Worm (Caenorhabditis elegans) whole organism, L4 larva: Measurements from ENCODE around the gene picd-1.

ENCODE experiments used
- F10B5.3 ChIP-seq: sonication (generic microtip); optimal IDR thresholded peaks from 2 replicates; lab custom pipeline; 2016; ENCODE audit warnings: mild to moderate bottlenecking, missing genetic modification characterization, missing compliant biosample characterization
- F37D6.2 ChIP-seq: sonication (generic microtip); optimal IDR thresholded peaks from 2 replicates; lab custom pipeline; 2016; ENCODE audit warnings: mild to moderate bottlenecking, missing genetic modification characterization, missing compliant biosample characterization
- F44E2.7 ChIP-seq: fragments of 200-800 bp; sonication (Bioruptor generic); IDR thresholded peaks from 2 replicates; pipeline ENCODE4 v2.1.2; 2022; ENCODE audit warnings: missing genetic modification characterization, missing compliant biosample characterization
- R02D3.7 ChIP-seq: fragments of 150-350 bp; sonication (generic microtip); optimal IDR thresholded peaks from 3 replicates; lab custom pipeline; 2014; ENCODE audit warnings: missing biosample characterization, missing genetic modification characterization
- T26A8.4 ChIP-seq: fragments of 200-800 bp; sonication (Bioruptor generic); IDR thresholded peaks from 2 replicates; pipeline ENCODE4 v1.3.6; 2022; ENCODE audit warnings: missing genetic modification characterization, missing compliant biosample characterization
- Y48G9A.11 ChIP-seq: fragments of 200-800 bp; sonication (Bioruptor generic); IDR thresholded peaks from 2 replicates; pipeline ENCODE4 v1.3.6; 2022; ENCODE audit warnings: missing genetic modification reagents, missing genetic modification characterization, missing compliant biosample characterization
- ZK337.2 ChIP-seq: fragments of 200-800 bp; sonication (Bioruptor generic); IDR thresholded peaks from 2 replicates; pipeline ENCODE4 v1.3.6; 2022; ENCODE audit warnings: missing genetic modification reagents, missing genetic modification characterization, missing compliant biosample characterization
- aha-1 ChIP-seq: fragments of 150-350 bp; peaks from one replicate; lab custom pipeline; 2014; ENCODE audit warnings: missing biosample characterization, missing genetic modification characterization
- ama-1 ChIP-seq: fragments of 150-350 bp; optimal IDR thresholded peaks from 2 replicates; lab custom pipeline; 2014; ENCODE audit warnings: inconsistent platforms, mixed read lengths
- ceh-20 ChIP-seq: fragments of 200-800 bp; sonication (Bioruptor generic); IDR thresholded peaks from 2 replicates; pipeline ENCODE4 v1.3.6; 2022; ENCODE audit warnings: missing genetic modification reagents, missing genetic modification characterization, missing compliant biosample characterization
- ceh-28 ChIP-seq: fragments of 150-350 bp; optimal IDR thresholded peaks from 2 replicates; lab custom pipeline; 2014; ENCODE audit warnings: missing biosample characterization, missing genetic modification reagents, missing genetic modification characterization
- ceh-44 ChIP-seq: fragments of 200-800 bp; sonication (Bioruptor generic); IDR thresholded peaks from 2 replicates; pipeline ENCODE4 v1.3.6; 2022; ENCODE audit warnings: missing genetic modification reagents, missing genetic modification characterization, missing compliant biosample characterization
- ces-1 ChIP-seq: fragments of 150-350 bp; sonication (generic microtip); optimal IDR thresholded peaks from 4 replicates; lab custom pipeline; 2014; ENCODE audit warnings: missing biosample characterization, missing genetic modification reagents, missing genetic modification characterization
- cey-2 ChIP-seq: sonication (generic microtip); optimal IDR thresholded peaks from 3 replicates; lab custom pipeline; 2017; ENCODE audit warnings: missing genetic modification characterization, mild to moderate bottlenecking, missing compliant biosample characterization, antibody characterized with exemption, borderline replicate concordance; ENCODE audit not compliant: insufficient read depth
- daf-12 ChIP-seq: fragments of 150-350 bp; optimal IDR thresholded peaks from 2 replicates; lab custom pipeline; 2014; ENCODE audit warnings: missing biosample characterization, missing genetic modification reagents, missing genetic modification characterization
- daf-16 ChIP-seq, 3 experiments: sonication (generic microtip); optimal IDR thresholded peaks; 2 replicates each; lab custom pipeline; 2016 to 2017; ENCODE audit warnings: missing genetic modification characterization in 3 of 3, missing genetic modification reagents in 3 of 3, mild to moderate bottlenecking in 2 of 3, missing compliant biosample characterization in 2 of 3, missing biosample characterization in 1 of 3, moderate library complexity in 1 of 3
- daf-19 ChIP-seq: fragments of 200-800 bp; sonication (Bioruptor generic); conservative IDR thresholded peaks from 2 replicates; pipeline ENCODE4 v1.3.6; 2022; ENCODE audit warnings: missing genetic modification characterization, missing compliant biosample characterization
- daf-8 ChIP-seq: fragments of 200-800 bp; sonication (Bioruptor generic); IDR thresholded peaks from 2 replicates; pipeline ENCODE4 v1.3.6; 2022; ENCODE audit warnings: missing genetic modification characterization, missing compliant biosample characterization
- dmd-6 ChIP-seq: fragments of 200-800 bp; sonication (Bioruptor generic); IDR thresholded peaks from 2 replicates; pipeline ENCODE4 v1.3.6; 2022; ENCODE audit warnings: missing genetic modification reagents, missing genetic modification characterization, missing compliant biosample characterization
- dmd-8 ChIP-seq: fragments of 200-800 bp; sonication (Bioruptor generic); IDR thresholded peaks from 2 replicates; pipeline ENCODE4 v1.3.6; 2022; ENCODE audit warnings: missing genetic modification characterization, missing compliant biosample characterization
- dmd-9 ChIP-seq: fragments of 200-800 bp; sonication (Bioruptor generic); IDR thresholded peaks from 2 replicates; pipeline ENCODE4 v1.3.6; 2022; ENCODE audit warnings: missing genetic modification reagents, missing genetic modification characterization, missing compliant biosample characterization
- dpl-1 ChIP-seq: fragments of 150-350 bp; optimal IDR thresholded peaks from 2 replicates; lab custom pipeline; 2014; ENCODE audit warnings: missing biosample characterization, missing genetic modification reagents, missing genetic modification characterization
- dve-1 ChIP-seq: sonication (generic microtip); optimal IDR thresholded peaks from 2 replicates; lab custom pipeline; 2017; ENCODE audit warnings: antibody characterized with exemption, mild to moderate bottlenecking, missing genetic modification characterization, missing compliant biosample characterization; ENCODE audit not compliant: insufficient read depth
- egl-43 ChIP-seq: fragments of 200-800 bp; sonication (Bioruptor generic); IDR thresholded peaks from 2 replicates; pipeline ENCODE4 v1.3.6; 2022; ENCODE audit warnings: missing genetic modification reagents, missing genetic modification characterization, missing compliant biosample characterization
- fkh-10 ChIP-seq: fragments of 150-350 bp; optimal IDR thresholded peaks from 2 replicates; lab custom pipeline; 2014; ENCODE audit warnings: missing biosample characterization, missing genetic modification reagents, missing genetic modification characterization
- hif-1 ChIP-seq, 2 experiments: sonication (generic microtip); optimal IDR thresholded peaks; 2 replicates each; lab custom pipeline; 2016 to 2017; ENCODE audit warnings: missing compliant biosample characterization in 2 of 2, missing genetic modification characterization in 2 of 2, missing genetic modification reagents in 2 of 2, missing genotype in 2 of 2, mild to moderate bottlenecking in 1 of 2
- hlh-11 ChIP-seq: fragments of 200-800 bp; sonication (Bioruptor generic); optimal IDR thresholded peaks from 2 replicates; lab custom pipeline; 2018; ENCODE audit warnings: mild to moderate bottlenecking, missing genetic modification characterization, missing compliant biosample characterization
- jun-1 ChIP-seq: fragments of 150-350 bp; optimal IDR thresholded peaks from 2 replicates; lab custom pipeline; 2014; ENCODE audit warnings: missing biosample characterization, missing genetic modification reagents, missing genetic modification characterization
- lin-39 ChIP-seq: fragments of 150-350 bp; optimal IDR thresholded peaks from 2 replicates; lab custom pipeline; 2014; ENCODE audit warnings: missing biosample characterization, missing genetic modification reagents, missing genetic modification characterization
- madf-9 ChIP-seq: fragments of 200-800 bp; sonication (Bioruptor generic); conservative IDR thresholded peaks from 2 replicates; pipeline ENCODE4 v1.3.6; 2022; ENCODE audit warnings: missing genetic modification reagents, missing genetic modification characterization, missing compliant biosample characterization
- mdt-29 ChIP-seq: fragments of 200-800 bp; sonication (Bioruptor generic); IDR thresholded peaks from 2 replicates; pipeline ENCODE4 v1.3.6; 2022; ENCODE audit warnings: missing genetic modification reagents, missing genetic modification characterization, missing compliant biosample characterization
- mep-1 ChIP-seq: fragments of 150-350 bp; sonication (generic microtip); optimal IDR thresholded peaks from 3 replicates; lab custom pipeline; 2014; ENCODE audit warnings: missing biosample characterization, missing genetic modification characterization
- mxl-3 ChIP-seq: fragments of 200-800 bp; sonication (Bioruptor generic); optimal IDR thresholded peaks from 2 replicates; lab custom pipeline; 2018; ENCODE audit warnings: mild to moderate bottlenecking, missing genetic modification characterization, missing compliant biosample characterization
- nhr-10 ChIP-seq: fragments of 150-350 bp; optimal IDR thresholded peaks from 2 replicates; lab custom pipeline; 2014; ENCODE audit warnings: missing biosample characterization, missing genetic modification characterization
- nhr-11 ChIP-seq: fragments of 150-350 bp; optimal IDR thresholded peaks from 2 replicates; lab custom pipeline; 2014; ENCODE audit warnings: missing biosample characterization, missing genetic modification characterization
- nhr-28 ChIP-seq: fragments of 150-350 bp; optimal IDR thresholded peaks from 2 replicates; lab custom pipeline; 2014; ENCODE audit warnings: missing biosample characterization, missing genetic modification characterization
- nhr-41 ChIP-seq: fragments of 200-800 bp; sonication (Bioruptor generic); IDR thresholded peaks from 2 replicates; pipeline ENCODE4 v1.3.6; 2022; ENCODE audit warnings: missing genetic modification reagents, missing genetic modification characterization, missing compliant biosample characterization
- nhr-42 ChIP-seq: fragments of 200-800 bp; sonication (Bioruptor generic); IDR thresholded peaks from 2 replicates; pipeline ENCODE4 v1.3.6; 2022; ENCODE audit warnings: missing genetic modification characterization, missing compliant biosample characterization
- nhr-48 ChIP-seq: sonication (generic microtip); optimal IDR thresholded peaks from 2 replicates; lab custom pipeline; 2016; ENCODE audit warnings: mild to moderate bottlenecking, missing genetic modification characterization, missing compliant biosample characterization
- nhr-6 ChIP-seq: fragments of 150-350 bp; optimal IDR thresholded peaks from 2 replicates; lab custom pipeline; 2014; ENCODE audit warnings: missing biosample characterization, missing genetic modification characterization
- nhr-76 ChIP-seq: fragments of 150-350 bp; optimal IDR thresholded peaks from 2 replicates; lab custom pipeline; 2014; ENCODE audit warnings: missing biosample characterization, missing genetic modification characterization
- pha-4 ChIP-seq, 2 experiments: fragments of 150-350 bp in 1 of 2; fragments of 200-800 bp in 1 of 2; sonication (Bioruptor generic) in 1 of 2; IDR thresholded peaks in 1 of 2; optimal IDR thresholded peaks in 1 of 2; 2 replicates each; pipeline versions ENCODE4 v1.3.6 to Lab custom; 2014 to 2022; ENCODE audit warnings: missing genetic modification characterization in 2 of 2, missing genetic modification reagents in 2 of 2, missing biosample characterization in 1 of 2, missing compliant biosample characterization in 1 of 2
- pqm-1 ChIP-seq: sonication (generic microtip); optimal IDR thresholded peaks from 2 replicates; lab custom pipeline; 2017; ENCODE audit warnings: missing biosample characterization, missing genetic modification characterization
- set-16 ChIP-seq: fragments of 200-800 bp; sonication (Bioruptor generic); IDR thresholded peaks from 2 replicates; pipeline ENCODE4 v1.3.6; 2022; ENCODE audit warnings: missing genetic modification reagents, missing genetic modification characterization, missing compliant biosample characterization
- skn-1 ChIP-seq: fragments of 150-350 bp; optimal IDR thresholded peaks from 2 replicates; lab custom pipeline; 2014; ENCODE audit warnings: missing biosample characterization, missing genetic modification characterization
- spr-1 ChIP-seq: sonication (generic microtip); optimal IDR thresholded peaks from 2 replicates; lab custom pipeline; 2016; ENCODE audit warnings: mild to moderate bottlenecking, missing genetic modification characterization, missing compliant biosample characterization
- spr-3 ChIP-seq: fragments of 200-800 bp; sonication (Bioruptor generic); optimal IDR thresholded peaks from 2 replicates; lab custom pipeline; 2018; ENCODE audit warnings: mild to moderate bottlenecking, missing genetic modification characterization, missing compliant biosample characterization
- tra-1 ChIP-seq: fragments of 200-800 bp; sonication (Bioruptor generic); IDR thresholded peaks from 2 replicates; pipeline ENCODE4 v1.3.6; 2022; ENCODE audit warnings: missing genetic modification reagents, missing genetic modification characterization, missing compliant biosample characterization
- unc-130 ChIP-seq: sonication (generic microtip); optimal IDR thresholded peaks from 2 replicates; lab custom pipeline; 2016; ENCODE audit warnings: missing genetic modification reagents, missing genetic modification characterization, missing compliant biosample characterization
- unc-39 ChIP-seq: sonication (generic microtip); optimal IDR thresholded peaks from 2 replicates; lab custom pipeline; 2017; ENCODE audit warnings: missing biosample characterization, missing genetic modification characterization
- vab-7 ChIP-seq: fragments of 200-800 bp; sonication (Bioruptor generic); IDR thresholded peaks from 2 replicates; pipeline ENCODE4 v1.3.6; 2022; ENCODE audit warnings: missing genetic modification reagents, missing genetic modification characterization, missing compliant biosample characterization
- zip-2 ChIP-seq: fragments of 150-350 bp; optimal IDR thresholded peaks from 2 replicates; lab custom pipeline; 2014; ENCODE audit warnings: missing biosample characterization, missing genetic modification characterization

The picd-1 gene

ce11 chrV:122750-123149 is 18.1 kb downstream of the picd-1 start, which contains the start of gene cgp-1:
Gene cgp-1, minus strand, starts transcription at chrV:122789.
- peak; percentile 54 for TF ChIP-seq hlh-11 (tag; lab: Kevin White, UChicago)
- TF ChIP-seq nhr-10 (tag; lab: Kevin White, UChicago), result no peak
- TF ChIP-seq F10B5.3 (tag; lab: Kevin White, UChicago), result no peak
- TF ChIP-seq ceh-28 (tag; lab: Kevin White, UChicago), result no peak
- no peak for TF ChIP-seq ZK337.2
- TF ChIP-seq lin-39, result no peak
- TF ChIP-seq T26A8.4, result no peak
- TF ChIP-seq dmd-9 (GFP tag; lab: Robert Waterston, UW), result no peak
- no peak for TF ChIP-seq spr-3 (GFP tag; lab: Kevin White, UChicago)
- no peak for TF ChIP-seq unc-39
- TF ChIP-seq nhr-6 (tag; lab: Kevin White, UChicago), result peak; percentile 19
- no peak for TF ChIP-seq dmd-8 (GFP tag; lab: Robert Waterston, UW)
- no peak for TF ChIP-seq ceh-44 (GFP tag; lab: Robert Waterston, UW)
- TF ChIP-seq set-16 (GFP tag; lab: Robert Waterston, UW), result no peak
- no peak for TF ChIP-seq nhr-11 (tag; lab: Kevin White, UChicago)
- no peak for TF ChIP-seq madf-9 (GFP tag; lab: Robert Waterston, UW)
- no peak for TF ChIP-seq daf-8 (GFP tag; lab: Robert Waterston, UW)
- TF ChIP-seq vab-7 (GFP tag; lab: Robert Waterston, UW), result no peak
- TF ChIP-seq nhr-41 (GFP tag; lab: Robert Waterston, UW), result no peak
- TF ChIP-seq unc-130, result no peak
- no peak for TF ChIP-seq mdt-29 (GFP tag; lab: Robert Waterston, UW)
- no peak for TF ChIP-seq nhr-48 (tag; lab: Kevin White, UChicago)
- peak; percentile 26 for TF ChIP-seq dpl-1
- peak; percentile 30 for TF ChIP-seq nhr-28
- TF ChIP-seq nhr-76 (tag; lab: Kevin White, UChicago), result no peak
- no peak for TF ChIP-seq fkh-10 (GFP tag; lab: Kevin White, UChicago)
- TF ChIP-seq pha-4 (GFP tag; IDR thresholded peaks at IDR 0.05; lab: Robert Waterston, UW), result no peak; the same call in 1 of the 2 replicates
- peak; percentile 17 for TF ChIP-seq pha-4 (tag; optimal IDR thresholded peaks at IDR 0.05; lab: Kevin White, UChicago)
- TF ChIP-seq skn-1 (tag; lab: Kevin White, UChicago), result no peak
- TF ChIP-seq tra-1 (GFP tag; lab: Robert Waterston, UW), result no peak
- TF ChIP-seq hif-1 (tag; optimal IDR thresholded peaks at IDR 0.05; lab: Kevin White, UChicago), result no peak
- TF ChIP-seq pqm-1 (tag; lab: Kevin White, UChicago), result no peak
- TF ChIP-seq dmd-6 (GFP tag; lab: Robert Waterston, UW), result no peak
- TF ChIP-seq F44E2.7, result no peak
- TF ChIP-seq ces-1, result no peak
- TF ChIP-seq jun-1 (tag; lab: Kevin White, UChicago), result no peak
- TF ChIP-seq zip-2 (tag; lab: Kevin White, UChicago), result no peak
- no peak for TF ChIP-seq ama-1 (lab: Kevin White, UChicago)
- TF ChIP-seq R02D3.7 (tag; lab: Kevin White, UChicago), result no peak
- TF ChIP-seq Y48G9A.11 (GFP tag; lab: Robert Waterston, UW), result no peak
- TF ChIP-seq mep-1 (tag; lab: Kevin White, UChicago), result peak; percentile 42
- TF ChIP-seq daf-16 (GFP tag; optimal IDR thresholded peaks at IDR 0.05; lab: Kevin White, UChicago), result no peak
- TF ChIP-seq daf-16 (tag; optimal IDR thresholded peaks at IDR 0.05; lab: Kevin White, UChicago), result peak; percentile 45
- TF ChIP-seq ceh-20 (GFP tag; lab: Robert Waterston, UW), result no peak
- TF ChIP-seq nhr-42 (GFP tag; lab: Robert Waterston, UW), result no peak
- TF ChIP-seq egl-43, result no peak
- TF ChIP-seq daf-12 (tag; lab: Kevin White, UChicago), result no peak
- TF ChIP-seq spr-1 (tag; lab: Kevin White, UChicago), result no peak
- no peak for TF ChIP-seq aha-1
- TF ChIP-seq mxl-3 (GFP tag; lab: Kevin White, UChicago), result peak; percentile 62
- TF ChIP-seq cey-2 (tag; lab: Kevin White, UChicago), result no peak
- TF ChIP-seq daf-19 (GFP tag; lab: Robert Waterston, UW), result no peak
- TF ChIP-seq dve-1, result no peak
- no peak for TF ChIP-seq F37D6.2 (tag; lab: Kevin White, UChicago)
